Worm (Caenorhabditis elegans) whole organism, L2 larva: ENCODE measurements around the gene tbc-19.

Experiments used
- C34F6.9 ChIP-seq: fragments of 150-350 bp; optimal IDR thresholded peaks from 2 replicates; lab custom pipeline; 2014; ENCODE audit warnings: missing biosample characterization, missing genetic modification characterization
- aly-2 ChIP-seq: fragments of 150-350 bp; optimal IDR thresholded peaks from 2 replicates; lab custom pipeline; 2014; ENCODE audit warnings: missing biosample characterization, missing genetic modification characterization
- nhr-77 ChIP-seq: fragments of 150-350 bp; optimal IDR thresholded peaks from 2 replicates; lab custom pipeline; 2014; ENCODE audit warnings: missing biosample characterization, missing genetic modification characterization
- sem-4 ChIP-seq: fragments of 150-350 bp; optimal IDR thresholded peaks from 2 replicates; lab custom pipeline; 2014; ENCODE audit warnings: missing biosample characterization, missing genetic modification reagents, missing genetic modification characterization
- unc-39 ChIP-seq: fragments of 150-350 bp; optimal IDR thresholded peaks from 2 replicates; lab custom pipeline; 2014; ENCODE audit warnings: missing biosample characterization, missing genetic modification characterization
- ztf-4 ChIP-seq: fragments of 150-350 bp; optimal IDR thresholded peaks from 2 replicates; lab custom pipeline; 2014; ENCODE audit warnings: missing biosample characterization, missing genetic modification characterization

DNA sequence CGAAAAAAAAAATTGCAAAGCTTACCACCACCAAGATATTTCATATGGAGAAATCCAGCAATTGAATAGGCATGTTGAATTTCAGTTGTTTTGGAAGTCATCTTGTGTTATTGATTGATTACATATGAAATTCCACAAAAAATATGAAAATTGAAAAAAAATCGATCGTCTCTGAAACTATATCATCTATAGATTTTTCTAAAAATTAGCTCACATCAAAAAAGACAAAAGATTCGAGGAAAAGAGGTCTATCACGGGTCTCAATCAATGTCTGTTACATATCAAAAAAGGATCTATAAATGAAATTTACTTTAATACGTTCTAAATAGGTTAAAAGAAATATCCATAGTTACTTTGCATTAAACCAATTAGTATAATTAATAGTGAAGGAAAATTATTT is at the start of gene tbc-19:
- TF ChIP-seq sem-4 (tag; lab: Kevin White, UChicago) = no peak
- no peak for TF ChIP-seq aly-2 (tag; lab: Kevin White, UChicago)
- TF ChIP-seq C34F6.9 = no peak
- no peak for TF ChIP-seq unc-39 (tag; lab: Kevin White, UChicago)
- no peak for TF ChIP-seq nhr-77 (tag; lab: Kevin White, UChicago)
- TF ChIP-seq ztf-4 = no peak
